Fruit fly (Drosophila melanogaster) whole organism, prepupa: ENCODE results near the gene Faa.

ENCODE experiments used
- Blimp-1 ChIP-seq: fragments of 200-800 bp; sonication (Bioruptor generic); optimal IDR thresholded peaks from 3 replicates; lab custom pipeline; 2017; ENCODE audit warnings: missing biosample characterization, missing genetic modification characterization, mild to moderate bottlenecking, moderate library complexity, missing genetic modification reagents
- CG10631 ChIP-seq: fragments of 200-800 bp; sonication (Bioruptor generic); optimal IDR thresholded peaks from 2 replicates; lab custom pipeline; 2016; ENCODE audit warnings: missing biosample characterization, missing genetic modification characterization
- CG10669 ChIP-seq: fragments of 200-800 bp; sonication (Bioruptor generic); optimal IDR thresholded peaks from 3 replicates; lab custom pipeline; 2018; ENCODE audit warnings: missing biosample characterization, mild to moderate bottlenecking, missing genetic modification characterization, moderate library complexity
- CG11294 ChIP-seq: fragments of 200-800 bp; sonication (Bioruptor generic); IDR thresholded peaks from 2 replicates; pipeline ENCODE4 v1.3.6; 2022; ENCODE audit warnings: missing biosample characterization, missing genetic modification characterization
- CG11762 ChIP-seq: fragments of 200-800 bp; sonication (Bioruptor generic); optimal IDR thresholded peaks from 3 replicates; lab custom pipeline; 2016; ENCODE audit warnings: missing biosample characterization, missing genetic modification characterization; ENCODE audit not compliant: insufficient read depth
- CG11902 ChIP-seq: fragments of 200-800 bp; sonication (Bioruptor generic); optimal IDR thresholded peaks from 3 replicates; lab custom pipeline; 2016; ENCODE audit warnings: missing biosample characterization, missing genetic modification characterization
- CG15336 ChIP-seq: fragments of 200-800 bp; sonication (Bioruptor generic); IDR thresholded peaks from 2 replicates; pipeline ENCODE4 v1.3.6; 2022; ENCODE audit warnings: missing biosample characterization, missing genetic modification characterization
- CG16779 ChIP-seq: fragments of 200-800 bp; sonication (Bioruptor generic); optimal IDR thresholded peaks from 3 replicates; lab custom pipeline; 2017; ENCODE audit warnings: missing biosample characterization, mild to moderate bottlenecking, missing genetic modification characterization
- CG3032 ChIP-seq: fragments of 200-800 bp; optimal IDR thresholded peaks from 2 replicates; lab custom pipeline; 2019; ENCODE audit warnings: missing biosample characterization, mild to moderate bottlenecking, missing genetic modification characterization, moderate library complexity
- CG31627 ChIP-seq: fragments of 200-800 bp; sonication (Bioruptor generic); optimal IDR thresholded peaks from 3 replicates; lab custom pipeline; 2016; ENCODE audit warnings: missing biosample characterization, missing genetic modification characterization
- CG32006 ChIP-seq: fragments of 200-800 bp; sonication (Bioruptor generic); optimal IDR thresholded peaks from 3 replicates; lab custom pipeline; 2017; ENCODE audit warnings: missing biosample characterization, mild to moderate bottlenecking, missing genetic modification characterization
- CG34406 ChIP-seq: fragments of 200-800 bp; sonication (Bioruptor generic); optimal IDR thresholded peaks from 3 replicates; lab custom pipeline; 2016; ENCODE audit warnings: missing biosample characterization, missing genetic modification characterization
- CG4318 ChIP-seq: fragments of 200-800 bp; sonication (Bioruptor generic); optimal IDR thresholded peaks from 3 replicates; lab custom pipeline; 2017; ENCODE audit warnings: missing biosample characterization, mild to moderate bottlenecking, missing genetic modification characterization
- CG6276 ChIP-seq: fragments of 200-800 bp; sonication (Bioruptor generic); optimal IDR thresholded peaks from 2 replicates; lab custom pipeline; 2017; ENCODE audit warnings: missing biosample characterization, mild to moderate bottlenecking, missing genetic modification characterization
- CG6808 ChIP-seq: fragments of 200-800 bp; sonication (Bioruptor generic); optimal IDR thresholded peaks from 3 replicates; lab custom pipeline; 2017; ENCODE audit warnings: missing biosample characterization, missing genetic modification characterization, mild to moderate bottlenecking, moderate library complexity, missing genetic modification reagents
- CG6854 ChIP-seq: fragments of 200-800 bp; sonication (Bioruptor generic); optimal IDR thresholded peaks from 2 replicates; lab custom pipeline; 2017; ENCODE audit warnings: missing biosample characterization, mild to moderate bottlenecking, missing genetic modification characterization
- CG7368 ChIP-seq: fragments of 200-800 bp; sonication (Bioruptor generic); optimal IDR thresholded peaks from 3 replicates; lab custom pipeline; 2016; ENCODE audit warnings: missing biosample characterization, missing genetic modification characterization
- CG8119 ChIP-seq: fragments of 200-800 bp; sonication (Bioruptor generic); IDR thresholded peaks from 3 replicates; pipeline ENCODE4 v1.3.6; 2022; ENCODE audit warnings: missing biosample characterization, missing genetic modification characterization
- CG9139 ChIP-seq: fragments of 200-800 bp; sonication (Bioruptor generic); optimal IDR thresholded peaks from 3 replicates; lab custom pipeline; 2017; ENCODE audit warnings: missing biosample characterization, mild to moderate bottlenecking, missing genetic modification characterization
- Eip75B ChIP-seq: fragments of 200-800 bp; sonication (Bioruptor generic); optimal IDR thresholded peaks from 3 replicates; lab custom pipeline; 2016; ENCODE audit warnings: missing biosample characterization, missing genetic modification characterization
- Eip93F ChIP-seq: fragments of 200-800 bp; sonication (Bioruptor generic); optimal IDR thresholded peaks from 2 replicates; lab custom pipeline; 2016; ENCODE audit warnings: missing biosample characterization, mild to moderate bottlenecking, missing genetic modification characterization
- Ets21C ChIP-seq: fragments of 200-800 bp; sonication (Bioruptor generic); optimal IDR thresholded peaks from 3 replicates; lab custom pipeline; 2016; ENCODE audit warnings: missing biosample characterization, missing genetic modification characterization
- Gug ChIP-seq: fragments of 200-800 bp; sonication (Bioruptor generic); IDR thresholded peaks from 2 replicates; pipeline ENCODE4 v1.3.6; 2022; ENCODE audit warnings: missing biosample characterization, missing genetic modification characterization
- Hr38 ChIP-seq: sonication (Bioruptor generic); optimal IDR thresholded peaks from 2 replicates; lab custom pipeline; 2016; ENCODE audit warnings: missing biosample characterization, missing genetic modification characterization
- Hr39 ChIP-seq: fragments of 200-800 bp; sonication (Bioruptor generic); optimal IDR thresholded peaks from 2 replicates; lab custom pipeline; 2016; ENCODE audit warnings: missing biosample characterization, missing genetic modification characterization
- Hr4 ChIP-seq: fragments of 200-800 bp; sonication (Bioruptor generic); optimal IDR thresholded peaks from 3 replicates; lab custom pipeline; 2016; ENCODE audit warnings: missing biosample characterization, missing genetic modification characterization
- Lpt ChIP-seq: fragments of 200-800 bp; sonication (Bioruptor generic); optimal IDR thresholded peaks from 3 replicates; lab custom pipeline; 2016; ENCODE audit warnings: missing biosample characterization, missing genetic modification characterization
- Met ChIP-seq: fragments of 200-800 bp; sonication (Bioruptor generic); optimal IDR thresholded peaks from 3 replicates; lab custom pipeline; 2016; ENCODE audit warnings: missing biosample characterization, missing genetic modification characterization
- Smox ChIP-seq: fragments of 200-800 bp; sonication (Bioruptor generic); optimal IDR thresholded peaks from 3 replicates; lab custom pipeline; 2016; ENCODE audit warnings: missing biosample characterization, missing genetic modification characterization
- Sox102F ChIP-seq: fragments of 200-800 bp; sonication (Bioruptor generic); optimal IDR thresholded peaks from 2 replicates; lab custom pipeline; 2016; ENCODE audit warnings: missing biosample characterization, mild to moderate bottlenecking, missing genetic modification characterization
- Sox14 ChIP-seq: fragments of 200-800 bp; sonication (Bioruptor generic); optimal IDR thresholded peaks from 3 replicates; lab custom pipeline; 2016; ENCODE audit warnings: missing biosample characterization, missing genetic modification characterization
- Sox15 ChIP-seq: fragments of 200-800 bp; sonication (Bioruptor generic); optimal IDR thresholded peaks from 3 replicates; lab custom pipeline; 2016; ENCODE audit warnings: missing biosample characterization, missing genetic modification characterization
- achi ChIP-seq: fragments of 200-800 bp; sonication (Bioruptor generic); optimal IDR thresholded peaks from 3 replicates; lab custom pipeline; 2016; ENCODE audit warnings: missing biosample characterization, missing genetic modification characterization
- acj6 ChIP-seq: fragments of 200-800 bp; sonication (Bioruptor generic); optimal IDR thresholded peaks from 3 replicates; lab custom pipeline; 2016; ENCODE audit warnings: missing biosample characterization, missing genetic modification characterization
- cyc ChIP-seq: fragments of 200-800 bp; sonication (Bioruptor generic); optimal IDR thresholded peaks from 3 replicates; lab custom pipeline; 2016; ENCODE audit warnings: missing biosample characterization, missing genetic modification characterization
- dsx ChIP-seq: fragments of 200-800 bp; optimal IDR thresholded peaks from 3 replicates; lab custom pipeline; 2019; ENCODE audit warnings: missing biosample characterization, mild to moderate bottlenecking, missing genetic modification characterization, moderate library complexity; ENCODE audit not compliant: poor library complexity, severe bottlenecking
- eg ChIP-seq: fragments of 200-800 bp; sonication (Bioruptor generic); IDR thresholded peaks from 3 replicates; pipeline ENCODE4 v1.3.6; 2022; ENCODE audit warnings: missing biosample characterization, missing genetic modification characterization
- esn ChIP-seq: fragments of 200-800 bp; sonication (Bioruptor generic); optimal IDR thresholded peaks from 2 replicates; lab custom pipeline; 2016; ENCODE audit warnings: missing biosample characterization, mild to moderate bottlenecking, missing genetic modification characterization, moderate library complexity
- fd59A ChIP-seq: fragments of 200-800 bp; sonication (Bioruptor generic); optimal IDR thresholded peaks from 2 replicates; lab custom pipeline; 2017; ENCODE audit warnings: missing biosample characterization, mild to moderate bottlenecking, missing genetic modification characterization, missing genetic modification reagents
- fkh ChIP-seq: fragments of 200-800 bp; sonication (Bioruptor generic); optimal IDR thresholded peaks from 3 replicates; lab custom pipeline; 2017; ENCODE audit warnings: missing biosample characterization, mild to moderate bottlenecking, missing genetic modification characterization, moderate library complexity
- lz ChIP-seq: fragments of 200-800 bp; sonication (Bioruptor generic); optimal IDR thresholded peaks from 3 replicates; lab custom pipeline; 2016; ENCODE audit warnings: missing biosample characterization, missing genetic modification characterization
- net ChIP-seq: fragments of 200-800 bp; sonication (Bioruptor generic); optimal IDR thresholded peaks from 3 replicates; lab custom pipeline; 2016; ENCODE audit warnings: missing biosample characterization, missing genetic modification characterization
- pdm3 ChIP-seq: fragments of 200-800 bp; sonication (Bioruptor generic); optimal IDR thresholded peaks from 3 replicates; lab custom pipeline; 2016; ENCODE audit warnings: missing biosample characterization, missing genetic modification characterization
- ss ChIP-seq, 2 experiments: fragments of 200-800 bp; sonication (Bioruptor generic); optimal IDR thresholded peaks; 2 replicates in 1 of 2; 3 replicates in 1 of 2; lab custom pipeline; 2017 to 2018; ENCODE audit warnings: mild to moderate bottlenecking in 2 of 2, missing biosample characterization in 2 of 2, missing genetic modification characterization in 2 of 2, moderate library complexity in 1 of 2
- topi ChIP-seq: fragments of 200-800 bp; sonication (Bioruptor generic); optimal IDR thresholded peaks from 3 replicates; lab custom pipeline; 2016; ENCODE audit warnings: missing biosample characterization, missing genetic modification characterization

Gene Faa

dm6 chr3L:4108844-4109494 is 35.2 kb upstream of the Faa start (continued):
- peak; percentile 52 for TF ChIP-seq cyc (GFP tag; lab: Kevin White, UChicago)
- peak; percentile 56 for TF ChIP-seq CG34406 (GFP tag; lab: Kevin White, UChicago)
- TF ChIP-seq CG11762 (GFP tag; lab: Kevin White, UChicago) = peak; percentile 56
- peak; percentile 59 for TF ChIP-seq CG10669
- peak; percentile 88 for TF ChIP-seq Hr4 (GFP tag; lab: Kevin White, UChicago)
- peak; percentile 24 for TF ChIP-seq CG10631
- TF ChIP-seq pdm3 (GFP tag; lab: Kevin White, UChicago) = peak; percentile 70
- TF ChIP-seq Sox15 (GFP tag; lab: Kevin White, UChicago) = peak; percentile 36
- TF ChIP-seq Blimp-1 = no peak
- TF ChIP-seq Gug (GFP tag; lab: Robert Waterston, UW) = no peak; the same call in 1 of the 2 replicates
- peak; percentile 77 for TF ChIP-seq CG6276
- TF ChIP-seq Hr38 (GFP tag; lab: Kevin White, UChicago) = no peak
- peak; percentile 6 for TF ChIP-seq fkh (GFP tag; lab: Kevin White, UChicago)
- TF ChIP-seq Lpt = peak; percentile 44
- TF ChIP-seq Smox (GFP tag; lab: Kevin White, UChicago) = peak; percentile 21
- TF ChIP-seq CG8119 = peak; percentile 74
- peak; percentile 68 for TF ChIP-seq CG6808 (GFP tag; lab: Kevin White, UChicago)
- peak; percentile 71 for TF ChIP-seq CG4318 (GFP tag; lab: Kevin White, UChicago)
- peak; percentile 61 for TF ChIP-seq esn
- TF ChIP-seq Hr39 = peak; percentile 60
- TF ChIP-seq net (GFP tag; lab: Kevin White, UChicago) = peak; percentile 52
- TF ChIP-seq CG31627 (GFP tag; lab: Kevin White, UChicago) = peak; percentile 59
- TF ChIP-seq lz = peak; percentile 49
- TF ChIP-seq CG11294 (GFP tag; lab: Robert Waterston, UW) = peak; percentile 27; the same call in 1 of the 2 replicates
- peak; percentile 46 for TF ChIP-seq CG11902 (GFP tag; lab: Kevin White, UChicago)
- peak; percentile 64 for TF ChIP-seq topi
- TF ChIP-seq fd59A (GFP tag; lab: Kevin White, UChicago) = peak; percentile 62
- peak; percentile 69 for TF ChIP-seq CG3032 (tag; lab: Kevin White, UChicago)
- peak; percentile 61 for TF ChIP-seq Sox102F
- peak; percentile 67 for TF ChIP-seq Met (GFP tag; lab: Kevin White, UChicago)
- no peak for TF ChIP-seq CG9139
- TF ChIP-seq Eip93F (GFP tag; lab: Kevin White, UChicago) = peak; percentile 26
- peak; percentile 37 for TF ChIP-seq CG7368 (GFP tag; lab: Kevin White, UChicago)
- TF ChIP-seq CG15336 (GFP tag; lab: Robert Waterston, UW) = peak; percentile 71

DNA sequence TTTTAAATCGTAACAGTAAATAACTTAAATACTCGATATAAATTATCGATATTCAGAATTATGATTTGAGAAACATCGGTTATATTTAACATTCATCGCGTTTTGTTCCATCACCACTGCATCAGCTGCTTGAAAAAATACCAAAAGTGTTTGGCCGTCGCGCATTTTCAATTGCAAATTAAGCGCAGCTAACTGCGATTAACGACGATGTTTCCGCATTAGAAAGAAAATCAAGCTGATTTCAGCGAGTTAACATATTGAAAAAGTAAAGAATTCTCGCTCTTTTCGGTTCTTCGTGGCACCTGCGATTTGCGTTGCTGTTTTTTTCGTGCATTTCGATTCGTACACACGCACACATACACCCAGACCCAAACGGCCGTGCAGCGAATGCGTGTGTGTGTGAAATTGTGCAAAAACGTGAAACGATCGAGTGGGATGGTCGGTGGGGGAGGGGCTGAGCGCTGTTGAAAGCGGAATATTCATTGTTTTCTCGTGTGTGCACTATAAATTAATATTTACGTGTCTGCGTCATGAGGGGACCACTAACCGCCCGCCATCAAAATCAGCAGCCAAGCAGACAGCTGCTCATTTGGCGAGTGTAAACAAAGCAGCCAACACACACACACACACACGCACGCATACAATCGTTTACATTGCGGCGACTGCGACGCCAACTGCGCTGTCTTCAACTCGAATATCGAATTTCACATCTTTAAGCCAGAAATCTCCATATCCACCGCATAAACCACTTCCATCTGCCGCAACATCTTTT is 34.5 kb upstream of the Faa start, which contains the start of gene Ack:
TSS of gene Ack (plus strand) at position 115 of the 772 bp plus-strand sequence.
- TF ChIP-seq Sox14 (GFP tag; lab: Kevin White, UChicago) (peak; percentile 54), CG9139 (no peak), CG32006 (no peak), CG7368 (GFP tag; lab: Kevin White, UChicago) (no peak), Hr4 (GFP tag; lab: Kevin White, UChicago) (no peak), Sox15 (GFP tag; lab: Kevin White, UChicago) (no peak), CG10669 (no peak), achi (GFP tag; lab: Kevin White, UChicago) (no peak), Ets21C (GFP tag; lab: Kevin White, UChicago) (no peak), ss (GFP tag; optimal IDR thresholded peaks at IDR 0.05; lab: Kevin White, UChicago) (peak; percentile 41 to 49), pdm3 (GFP tag; lab: Kevin White, UChicago) (no peak), Lpt (no peak), Blimp-1 (no peak), Hr39 (no peak), CG15336 (GFP tag; lab: Robert Waterston, UW) (no peak; the same call in 1 of the 2 replicates), Eip75B (GFP tag; lab: Kevin White, UChicago) (no peak), CG6854 (GFP tag; lab: Kevin White, UChicago) (no peak), esn (no peak), acj6 (no peak), CG16779 (no peak), CG11902 (GFP tag; lab: Kevin White, UChicago) (no peak), eg (no peak), CG6808 (GFP tag; lab: Kevin White, UChicago) (no peak), CG31627 (GFP tag; lab: Kevin White, UChicago) (no peak), fd59A (GFP tag; lab: Kevin White, UChicago) (no peak), Smox (GFP tag; lab: Kevin White, UChicago) (no peak), dsx (GFP tag; lab: Kevin White, UChicago) (no peak), CG34406 (GFP tag; lab: Kevin White, UChicago) (no peak), cyc (GFP tag; lab: Kevin White, UChicago) (no peak), CG6276 (no peak)
